Worm (Caenorhabditis elegans) whole organism, L4 larva: ENCODE results near the gene AC3.5.

Experiments used
- T20F7.1 ChIP-seq: fragments of 200-800 bp; sonication (Bioruptor generic); optimal IDR thresholded peaks from 2 replicates; lab custom pipeline; 2018; ENCODE audit warnings: mild to moderate bottlenecking, missing genetic modification characterization, missing compliant biosample characterization
- T26A8.4 ChIP-seq: fragments of 200-800 bp; sonication (Bioruptor generic); IDR thresholded peaks from 2 replicates; pipeline ENCODE4 v1.3.6; 2022; ENCODE audit warnings: missing genetic modification characterization, missing compliant biosample characterization
- Y48G9A.11 ChIP-seq: fragments of 200-800 bp; sonication (Bioruptor generic); IDR thresholded peaks from 2 replicates; pipeline ENCODE4 v1.3.6; 2022; ENCODE audit warnings: missing genetic modification reagents, missing genetic modification characterization, missing compliant biosample characterization
- Y75B8A.6 ChIP-seq: fragments of 200-800 bp; sonication (Bioruptor generic); IDR thresholded peaks from 2 replicates; pipeline ENCODE4 v1.3.6; 2022; ENCODE audit warnings: missing genetic modification reagents, missing genetic modification characterization, missing compliant biosample characterization
- aly-2 ChIP-seq: sonication (generic microtip); optimal IDR thresholded peaks from 2 replicates; lab custom pipeline; 2018; ENCODE audit warnings: missing biosample characterization, missing genetic modification characterization
- ama-1 ChIP-seq: fragments of 150-350 bp; optimal IDR thresholded peaks from 2 replicates; lab custom pipeline; 2014; ENCODE audit warnings: inconsistent platforms, mixed read lengths
- attf-4 ChIP-seq: sonication (generic microtip); optimal IDR thresholded peaks from 3 replicates; lab custom pipeline; 2017; ENCODE audit warnings: missing biosample characterization, missing genetic modification characterization
- ceh-20 ChIP-seq: fragments of 200-800 bp; sonication (Bioruptor generic); IDR thresholded peaks from 2 replicates; pipeline ENCODE4 v1.3.6; 2022; ENCODE audit warnings: missing genetic modification reagents, missing genetic modification characterization, missing compliant biosample characterization
- ceh-28 ChIP-seq: fragments of 150-350 bp; optimal IDR thresholded peaks from 2 replicates; lab custom pipeline; 2014; ENCODE audit warnings: missing biosample characterization, missing genetic modification reagents, missing genetic modification characterization
- cey-2 ChIP-seq: sonication (generic microtip); optimal IDR thresholded peaks from 3 replicates; lab custom pipeline; 2017; ENCODE audit warnings: missing genetic modification characterization, mild to moderate bottlenecking, missing compliant biosample characterization, antibody characterized with exemption, borderline replicate concordance; ENCODE audit not compliant: insufficient read depth
- ctbp-1 ChIP-seq: fragments of 200-800 bp; sonication (Bioruptor generic); IDR thresholded peaks from 2 replicates; pipeline ENCODE4 v1.3.6; 2022; ENCODE audit warnings: missing genetic modification reagents, missing genetic modification characterization, missing compliant biosample characterization
- daf-8 ChIP-seq: fragments of 200-800 bp; sonication (Bioruptor generic); IDR thresholded peaks from 2 replicates; pipeline ENCODE4 v1.3.6; 2022; ENCODE audit warnings: missing genetic modification characterization, missing compliant biosample characterization
- dmd-8 ChIP-seq: fragments of 200-800 bp; sonication (Bioruptor generic); IDR thresholded peaks from 2 replicates; pipeline ENCODE4 v1.3.6; 2022; ENCODE audit warnings: missing genetic modification characterization, missing compliant biosample characterization
- dpl-1 ChIP-seq: fragments of 150-350 bp; optimal IDR thresholded peaks from 2 replicates; lab custom pipeline; 2014; ENCODE audit warnings: missing biosample characterization, missing genetic modification reagents, missing genetic modification characterization
- duxl-1 ChIP-seq: sonication (generic microtip); optimal IDR thresholded peaks from 2 replicates; lab custom pipeline; 2016; ENCODE audit warnings: mild to moderate bottlenecking, missing genetic modification characterization, moderate library complexity, missing compliant biosample characterization; ENCODE audit not compliant: poor library complexity
- egl-43 ChIP-seq: fragments of 200-800 bp; sonication (Bioruptor generic); IDR thresholded peaks from 2 replicates; pipeline ENCODE4 v1.3.6; 2022; ENCODE audit warnings: missing genetic modification reagents, missing genetic modification characterization, missing compliant biosample characterization
- fkh-10 ChIP-seq: fragments of 150-350 bp; optimal IDR thresholded peaks from 2 replicates; lab custom pipeline; 2014; ENCODE audit warnings: missing biosample characterization, missing genetic modification reagents, missing genetic modification characterization
- hmg-1.1 ChIP-seq: fragments of 200-800 bp; sonication (Bioruptor generic); IDR thresholded peaks from 2 replicates; pipeline ENCODE4 v1.3.6; 2022; ENCODE audit warnings: missing genetic modification reagents, missing genetic modification characterization, missing compliant biosample characterization
- lin-1 ChIP-seq: fragments of 200-800 bp; sonication (Bioruptor generic); IDR thresholded peaks from 2 replicates; pipeline ENCODE4 v1.3.6; 2022; ENCODE audit warnings: missing genetic modification reagents, missing genetic modification characterization, missing compliant biosample characterization
- lin-29 ChIP-seq: fragments of 200-800 bp; sonication (Bioruptor generic); IDR thresholded peaks from 2 replicates; pipeline ENCODE4 v1.3.6; 2022; ENCODE audit warnings: missing genetic modification reagents, missing genetic modification characterization, missing compliant biosample characterization
- lsy-2 ChIP-seq, 2 experiments: fragments of 150-350 bp in 1 of 2; sonication (generic microtip) in 1 of 2; optimal IDR thresholded peaks; 2 replicates each; lab custom pipeline; 2014 to 2017; ENCODE audit warnings: missing biosample characterization in 2 of 2, missing genetic modification characterization in 2 of 2
- madf-5 ChIP-seq, 2 experiments: fragments of 200-800 bp; sonication (Bioruptor generic); IDR thresholded peaks; 2 replicates each; pipeline ENCODE4 v1.3.6; 2022; ENCODE audit warnings: missing compliant biosample characterization in 2 of 2, missing genetic modification characterization in 2 of 2
- nhr-42 ChIP-seq: fragments of 200-800 bp; sonication (Bioruptor generic); IDR thresholded peaks from 2 replicates; pipeline ENCODE4 v1.3.6; 2022; ENCODE audit warnings: missing genetic modification characterization, missing compliant biosample characterization
- nhr-6 ChIP-seq: fragments of 150-350 bp; optimal IDR thresholded peaks from 2 replicates; lab custom pipeline; 2014; ENCODE audit warnings: missing biosample characterization, missing genetic modification characterization
- nhr-77 ChIP-seq: fragments of 150-350 bp; optimal IDR thresholded peaks from 2 replicates; lab custom pipeline; 2014; ENCODE audit warnings: missing biosample characterization, missing genetic modification characterization
- php-3 ChIP-seq: fragments of 200-800 bp; sonication (Bioruptor generic); IDR thresholded peaks from 2 replicates; pipeline ENCODE4 v1.3.6; 2022; ENCODE audit warnings: missing genetic modification reagents, missing genetic modification characterization, missing compliant biosample characterization
- set-16 ChIP-seq: fragments of 200-800 bp; sonication (Bioruptor generic); IDR thresholded peaks from 2 replicates; pipeline ENCODE4 v1.3.6; 2022; ENCODE audit warnings: missing genetic modification reagents, missing genetic modification characterization, missing compliant biosample characterization
- skn-1 ChIP-seq: fragments of 150-350 bp; optimal IDR thresholded peaks from 2 replicates; lab custom pipeline; 2014; ENCODE audit warnings: missing biosample characterization, missing genetic modification characterization
- snpc-1.2 ChIP-seq: fragments of 200-800 bp; sonication (Bioruptor generic); IDR thresholded peaks from 2 replicates; pipeline ENCODE4 v1.3.6; 2022; ENCODE audit warnings: missing genetic modification reagents, missing genetic modification characterization, missing compliant biosample characterization
- unc-62 ChIP-seq, 3 experiments: fragments of 150-350 bp in 1 of 3; sonication (generic microtip); optimal IDR thresholded peaks in 2 of 3; peaks in 1 of 3; 1 replicate in 1 of 3; 2 replicates in 2 of 3; lab custom pipeline; 2014 to 2017; ENCODE audit warnings: missing biosample characterization in 3 of 3, missing genetic modification characterization in 3 of 3, missing genetic modification reagents in 3 of 3, missing genotype in 1 of 3
- vab-7 ChIP-seq: fragments of 200-800 bp; sonication (Bioruptor generic); IDR thresholded peaks from 2 replicates; pipeline ENCODE4 v1.3.6; 2022; ENCODE audit warnings: missing genetic modification reagents, missing genetic modification characterization, missing compliant biosample characterization
- zfp-3 ChIP-seq: fragments of 200-800 bp; sonication (Bioruptor generic); conservative IDR thresholded peaks from 2 replicates; pipeline ENCODE4 v1.3.6; 2022; ENCODE audit warnings: missing genetic modification reagents, missing genetic modification characterization, missing compliant biosample characterization
- zip-11 ChIP-seq: fragments of 200-800 bp; sonication (Bioruptor generic); IDR thresholded peaks from 2 replicates; pipeline ENCODE4 v1.3.6; 2022; ENCODE audit warnings: missing genetic modification characterization, missing compliant biosample characterization
- ztf-11 ChIP-seq: fragments of 150-350 bp; optimal IDR thresholded peaks from 2 replicates; lab custom pipeline; 2014; ENCODE audit warnings: missing biosample characterization, missing genetic modification characterization
- ztf-7 ChIP-seq: fragments of 150-350 bp; optimal IDR thresholded peaks from 2 replicates; lab custom pipeline; 2014; ENCODE audit warnings: missing biosample characterization, missing genetic modification characterization

The AC3.5 gene

ce11 chrV:10420843-10421242 lies 32.5 kb downstream of the AC3.5 start:
- TF ChIP-seq set-16 (GFP tag; lab: Robert Waterston, UW) (peak; percentile 96), madf-5 (GFP tag; IDR thresholded peaks at IDR 0.05; lab: Robert Waterston, UW) (peak in 1 of 2 experiments; percentile 59; a peak in 1 of 4 replicates)

- TF ChIP-seq ceh-28 (no peak), fkh-10 (GFP tag; lab: Kevin White, UChicago) (no peak), ztf-11 (tag; lab: Kevin White, UChicago) (no peak), dmd-8 (GFP tag; lab: Robert Waterston, UW) (no peak), egl-43 (GFP tag; lab: Robert Waterston, UW) (no peak), madf-5 (GFP tag; IDR thresholded peaks at IDR 0.05; lab: Robert Waterston, UW) (no peak), ama-1 (lab: Kevin White, UChicago) (no peak)
Observed at ce11 chrV:10421802-10422201, 33.5 kb downstream of the AC3.5 start, which contains the start of gene col-13. Gene col-13, minus strand, starts transcription at chrV:10421902.

- TF ChIP-seq php-3 (GFP tag; lab: Robert Waterston, UW) (no peak), Y48G9A.11 (GFP tag; lab: Robert Waterston, UW) (no peak), T20F7.1 (peak; percentile 6), nhr-77 (tag; lab: Kevin White, UChicago) (no peak), unc-62 (GFP tag; optimal IDR thresholded peaks at IDR 0.05 in 1 of 2; lab: Kevin White, UChicago) (peak in 1 of 2 experiments; percentile 66), unc-62 (tag; optimal IDR thresholded peaks at IDR 0.05; lab: Kevin White, UChicago) (no peak), nhr-42 (GFP tag; lab: Robert Waterston, UW) (no peak), cey-2 (peak; percentile 4), vab-7 (GFP tag; lab: Robert Waterston, UW) (no peak), egl-43 (GFP tag; lab: Robert Waterston, UW) (no peak), zfp-3 (GFP tag; lab: Robert Waterston, UW) (no peak), ctbp-1 (GFP tag; lab: Robert Waterston, UW) (no peak), zip-11 (GFP tag; lab: Robert Waterston, UW) (no peak), snpc-1.2 (GFP tag; lab: Robert Waterston, UW) (no peak), Y75B8A.6 (GFP tag; lab: Robert Waterston, UW) (no peak), daf-8 (GFP tag; lab: Robert Waterston, UW) (no peak), ztf-11 (tag; lab: Kevin White, UChicago) (no peak), aly-2 (no peak), attf-4 (no peak), lin-1 (GFP tag; lab: Robert Waterston, UW) (no peak), duxl-1 (no peak), ztf-7 (tag; lab: Kevin White, UChicago) (no peak), T26A8.4 (GFP tag; lab: Robert Waterston, UW) (peak; percentile 62; the same call in 1 of the 2 replicates), lsy-2 (tag; optimal IDR thresholded peaks at IDR 0.05; lab: Kevin White, UChicago) (no peak), dpl-1 (no peak), skn-1 (tag; lab: Kevin White, UChicago) (no peak)
- TF ChIP-seq, all 104 proteins: peak for 4
Observed at ce11 chrV:10423511-10423910, 35.2 kb downstream of the AC3.5 start.

ce11 chrV:10423968-10424367 lies 35.6 kb downstream of the AC3.5 start:
- peak; percentile 97 for TF ChIP-seq set-16 (GFP tag; lab: Robert Waterston, UW)
- TF ChIP-seq ctbp-1 (GFP tag; lab: Robert Waterston, UW), result peak; percentile 49
- TF ChIP-seq ceh-20 (GFP tag; lab: Robert Waterston, UW), result peak; percentile 48; the same call in 1 of the 2 replicates
- 0 out of 4 replicates have a peak, but pooled peaks of 1 of the 2 experiments have one; percentile 51 for TF ChIP-seq madf-5 (GFP tag; IDR thresholded peaks at IDR 0.05; lab: Robert Waterston, UW)

- no peak for TF ChIP-seq lin-29 (GFP tag; lab: Robert Waterston, UW)
- no peak for TF ChIP-seq hmg-1.1 (GFP tag; lab: Robert Waterston, UW)
- TF ChIP-seq nhr-6, result no peak
Observed at ce11 chrV:10425098-10425497, 36.8 kb downstream of the AC3.5 start, which contains the start of gene col-12. Gene col-12, minus strand, starts transcription at chrV:10425198.
